Fruit fly (Drosophila melanogaster): ENCODE measurements around the gene CG8500.

CG8500 gene

dm6 chr3R:9740713-9741112, 43.7 kb upstream of the CG8500 start, which contains the start of gene Pnn (continued):
- peak; percentile 83 for TF ChIP-seq Sry-δ (GFP tag; optimal IDR thresholded peaks at IDR 0.05)
- TF ChIP-seq sens (GFP tag) = peak; percentile 35
- peak; percentile 21 for TF ChIP-seq phol (tag; optimal IDR thresholded peaks at IDR 0.05)
- peak; percentile 92 for TF ChIP-seq Bgb (GFP tag; IDR thresholded peaks at IDR 0.05; ENCODE audit: partially characterized antibody)
- peak; percentile 21 for TF ChIP-seq B-H2 (GFP tag; optimal IDR thresholded peaks at IDR 0.05)
- TF ChIP-seq CG16779 (GFP tag; IDR thresholded peaks at IDR 0.05) = no peak
- TF ChIP-seq CG42726 (GFP tag; IDR thresholded peaks at IDR 0.05; ENCODE audit: partially characterized antibody) = peak; percentile 87; the same call in 1 of the 2 replicates
- no peak for TF ChIP-seq CG13775 (GFP tag; optimal IDR thresholded peaks at IDR 0.05)
- peak; percentile 75 for TF ChIP-seq MESR4 (GFP tag; optimal IDR thresholded peaks at IDR 0.05)
- TF ChIP-seq esg (GFP tag; conservative IDR thresholded peaks at IDR 0.05) = no peak
- peak; percentile 77 for TF ChIP-seq CG13894 (tag; optimal IDR thresholded peaks at IDR 0.05)
- TF ChIP-seq Dref (GFP tag; IDR thresholded peaks at IDR 0.05) = peak; percentile 81
- peak; percentile 85 for TF ChIP-seq zen2 (GFP tag; IDR thresholded peaks at IDR 0.05; ENCODE audit: partially characterized antibody)
- peak; percentile 95 for TF ChIP-seq CG3995 (GFP tag; optimal IDR thresholded peaks at IDR 0.05)
- TF ChIP-seq Dip2 (GFP tag; IDR thresholded peaks at IDR 0.05) = no peak
- TF ChIP-seq ssp (GFP tag; IDR thresholded peaks at IDR 0.05) = no peak
- peak; percentile 69 for TF ChIP-seq nerfin-2 (GFP tag; IDR thresholded peaks at IDR 0.05; ENCODE audit: partially characterized antibody)
- TF ChIP-seq CG34224 (GFP tag; IDR thresholded peaks at IDR 0.05; ENCODE audit: partially characterized antibody) = peak; percentile 88
- peak; percentile 94 for TF ChIP-seq Opbp (GFP tag; IDR thresholded peaks at IDR 0.05; ENCODE audit: partially characterized antibody)
- peak; percentile 10 for TF ChIP-seq sug (tag; optimal IDR thresholded peaks at IDR 0.05)
- peak; percentile 44 for TF ChIP-seq CG7745 (tag; optimal IDR thresholded peaks at IDR 0.05)
- TF ChIP-seq sqz (GFP tag; optimal IDR thresholded peaks at IDR 0.05) = peak; percentile 65
- peak; percentile 59 for TF ChIP-seq CG14710 (tag; optimal IDR thresholded peaks at IDR 0.05)
- TF ChIP-seq CG6272 (GFP tag; IDR thresholded peaks at IDR 0.05) = no peak
- TF ChIP-seq vnd (GFP tag; IDR thresholded peaks at IDR 0.05; ENCODE audit: partially characterized antibody) = peak; percentile 90
- TF ChIP-seq CG1602 (GFP tag; optimal IDR thresholded peaks at IDR 0.05) = no peak
- TF ChIP-seq CG10654 (GFP tag; optimal IDR thresholded peaks at IDR 0.05) = no peak
- peak; percentile 84 for TF ChIP-seq HLH4C (GFP tag; IDR thresholded peaks at IDR 0.05; ENCODE audit: partially characterized antibody)
- TF ChIP-seq unc-4 (GFP tag; IDR thresholded peaks at IDR 0.05; ENCODE audit: partially characterized antibody) = peak; percentile 90
- TF ChIP-seq CG2129 (GFP tag; IDR thresholded peaks at IDR 0.05; ENCODE audit: partially characterized antibody) = peak; percentile 81
- TF ChIP-seq CG18262 (tag; optimal IDR thresholded peaks at IDR 0.05) = peak; percentile 17
- peak; percentile 87 for TF ChIP-seq hbn (GFP tag; IDR thresholded peaks at IDR 0.05; ENCODE audit: partially characterized antibody)
- no peak for TF ChIP-seq ems (GFP tag; optimal IDR thresholded peaks at IDR 0.05)
- no peak for TF ChIP-seq NfI (GFP tag; optimal IDR thresholded peaks at IDR 0.05)
- TF ChIP-seq stwl (tag; optimal IDR thresholded peaks at IDR 0.05) = peak; percentile 32
- no peak for TF ChIP-seq stc (GFP tag; IDR thresholded peaks at IDR 0.05)
- peak; percentile 21 for TF ChIP-seq YL-1 (GFP tag; optimal IDR thresholded peaks at IDR 0.05)
- peak; percentile 16 for TF ChIP-seq CG2120 (GFP tag; optimal IDR thresholded peaks at IDR 0.05)
- no peak for TF ChIP-seq CG12155 (GFP tag; optimal IDR thresholded peaks at IDR 0.05)
- TF ChIP-seq CG15479 (GFP tag; optimal IDR thresholded peaks at IDR 0.05) = no peak
- no peak for TF ChIP-seq Dbx (GFP tag; IDR thresholded peaks at IDR 0.05)
- peak; percentile 24 for TF ChIP-seq CG17829 (tag; optimal IDR thresholded peaks at IDR 0.05)
- peak; percentile 6 for TF ChIP-seq Sox100B (GFP tag; optimal IDR thresholded peaks at IDR 0.05)
- peak; percentile 68; the same call in 1 of the 3 replicates for TF ChIP-seq mld (GFP tag; IDR thresholded peaks at IDR 0.05; ENCODE audit: partially characterized antibody)
- peak; percentile 63 for TF ChIP-seq CG30020 (tag; optimal IDR thresholded peaks at IDR 0.05)
- peak; percentile 93 for TF ChIP-seq amos (GFP tag; IDR thresholded peaks at IDR 0.05; ENCODE audit: partially characterized antibody)
- peak; percentile 40 for TF ChIP-seq CG10267 (tag; optimal IDR thresholded peaks at IDR 0.05)
- no peak for TF ChIP-seq D (optimal IDR thresholded peaks at IDR 0.05)
- peak; percentile 16 for TF ChIP-seq D (GFP tag; optimal IDR thresholded peaks at IDR 0.05)
- no peak for TF ChIP-seq Rx (GFP tag; IDR thresholded peaks at IDR 0.05)

Measured in whole organism, embryonic.